Fruit fly (Drosophila melanogaster) whole organism, wandering third instar larva: Measurements from ENCODE around the gene kipf.

ENCODE experiments used
- Abd-B ChIP-seq: fragments of >200 bp; optimal IDR thresholded peaks from 2 replicates; lab custom pipeline; 2017; ENCODE audit warnings: missing biosample characterization, missing genetic modification characterization
- CG32264 ChIP-seq: fragments of 200-800 bp; sonication (Bioruptor generic); optimal IDR thresholded peaks from 2 replicates; lab custom pipeline; 2016; ENCODE audit warnings: missing biosample characterization, missing genetic modification characterization
- CG9705 ChIP-seq: fragments of 200-800 bp; sonication (Bioruptor generic); optimal IDR thresholded peaks from 2 replicates; lab custom pipeline; 2018; ENCODE audit warnings: missing biosample characterization, mild to moderate bottlenecking, missing genetic modification characterization
- CrebA ChIP-seq: fragments of 200-800 bp; sonication (Bioruptor generic); optimal IDR thresholded peaks from 2 replicates; lab custom pipeline; 2016; ENCODE audit warnings: missing biosample characterization, mild to moderate bottlenecking, missing genetic modification characterization, borderline replicate concordance
- Dfd ChIP-seq: fragments of >200 bp; optimal IDR thresholded peaks from 2 replicates; lab custom pipeline; 2017; ENCODE audit warnings: missing biosample characterization, missing genetic modification characterization
- HLH106 ChIP-seq: fragments of 200-800 bp; optimal IDR thresholded peaks from 3 replicates; lab custom pipeline; 2019; ENCODE audit warnings: missing biosample characterization, mild to moderate bottlenecking, missing genetic modification characterization, moderate library complexity
- Hnf4 ChIP-seq: fragments of 200-800 bp; sonication (Bioruptor generic); optimal IDR thresholded peaks from 2 replicates; lab custom pipeline; 2016; ENCODE audit warnings: missing biosample characterization, mild to moderate bottlenecking, missing genetic modification characterization
- Hr78 ChIP-seq: fragments of >200 bp; optimal IDR thresholded peaks from 2 replicates; lab custom pipeline; 2017; ENCODE audit warnings: missing biosample characterization, missing genetic modification characterization
- Hr83 ChIP-seq: fragments of 200-300 bp; sonication (Bioruptor generic); optimal IDR thresholded peaks from 2 replicates; lab custom pipeline; 2016; ENCODE audit warnings: missing biosample characterization, mild to moderate bottlenecking, missing genetic modification characterization, moderate library complexity; ENCODE audit not compliant: poor library complexity, severe bottlenecking
- Jra ChIP-seq: sonication (Bioruptor generic); optimal IDR thresholded peaks from 2 replicates; lab custom pipeline; 2016; ENCODE audit warnings: missing biosample characterization, missing genetic modification characterization
- Mio ChIP-seq: sonication (Bioruptor generic); optimal IDR thresholded peaks from 2 replicates; lab custom pipeline; 2016; ENCODE audit warnings: missing biosample characterization, missing genetic modification characterization
- Myc ChIP-seq: fragments of >200 bp; optimal IDR thresholded peaks from 2 replicates; lab custom pipeline; 2017
- OdsH ChIP-seq: fragments of 200-800 bp; sonication (Bioruptor generic); optimal IDR thresholded peaks from 2 replicates; lab custom pipeline; 2016; ENCODE audit warnings: missing biosample characterization, mild to moderate bottlenecking, missing genetic modification characterization
- Rel ChIP-seq, 2 experiments: fragments of 200-800 bp; sonication (Bioruptor generic) in 1 of 2; optimal IDR thresholded peaks; 2 replicates in 1 of 2; 3 replicates in 1 of 2; lab custom pipeline; 2016 to 2019; ENCODE audit warnings: mild to moderate bottlenecking in 2 of 2, missing biosample characterization in 2 of 2, missing genetic modification characterization in 2 of 2, moderate library complexity in 1 of 2
- Sp1 ChIP-seq: fragments of 200-800 bp; sonication (Bioruptor generic); optimal IDR thresholded peaks from 3 replicates; lab custom pipeline; 2019; ENCODE audit warnings: missing biosample characterization, mild to moderate bottlenecking, missing genetic modification characterization, moderate library complexity
- Vsx2 ChIP-seq: fragments of 200-300, 225-300 bp; sonication (Bioruptor generic); optimal IDR thresholded peaks from 2 replicates; lab custom pipeline; 2018; ENCODE audit warnings: missing biosample characterization, missing genetic modification characterization; ENCODE audit not compliant: partially characterized antibody
- br ChIP-seq: fragments of 200-800 bp; sonication (Bioruptor generic); optimal IDR thresholded peaks from 2 replicates; lab custom pipeline; 2016; ENCODE audit warnings: missing biosample characterization, missing genetic modification characterization
- dmrt93B ChIP-seq: fragments of 200-800 bp; sonication (Bioruptor generic); optimal IDR thresholded peaks from 2 replicates; lab custom pipeline; 2018; ENCODE audit warnings: missing biosample characterization, mild to moderate bottlenecking, missing genetic modification characterization
- dsf ChIP-seq: sonication (Bioruptor generic); optimal IDR thresholded peaks from 2 replicates; lab custom pipeline; 2016; ENCODE audit warnings: missing biosample characterization, missing genetic modification characterization, borderline replicate concordance
- ey ChIP-seq: fragments of 200-800 bp; sonication (Bioruptor generic); optimal IDR thresholded peaks from 2 replicates; lab custom pipeline; 2016; ENCODE audit warnings: missing biosample characterization, missing genetic modification characterization
- foxo ChIP-seq, 2 experiments: fragments of 200-800 bp; sonication (Bioruptor generic); optimal IDR thresholded peaks; 2 replicates in 1 of 2; 3 replicates in 1 of 2; lab custom pipeline; 2016 to 2017; ENCODE audit warnings: missing biosample characterization in 2 of 2, missing genetic modification characterization in 2 of 2
- fru ChIP-seq: fragments of 200-800 bp; sonication (Bioruptor generic); optimal IDR thresholded peaks from 3 replicates; lab custom pipeline; 2016; ENCODE audit warnings: missing biosample characterization, mild to moderate bottlenecking, missing genetic modification characterization
- h ChIP-seq: fragments of 200-800 bp; sonication (Bioruptor generic); optimal IDR thresholded peaks from 3 replicates; lab custom pipeline; 2016; ENCODE audit warnings: missing biosample characterization, mild to moderate bottlenecking, missing genetic modification characterization
- jim ChIP-seq: fragments of 175-275, 200-325 bp; sonication (Bioruptor generic); optimal IDR thresholded peaks from 2 replicates; lab custom pipeline; 2016; ENCODE audit warnings: missing biosample characterization, mild to moderate bottlenecking, missing genetic modification characterization
- lola ChIP-seq: fragments of >200 bp; optimal IDR thresholded peaks from 2 replicates; lab custom pipeline; 2017; ENCODE audit warnings: missing biosample characterization, missing genetic modification characterization
- pan ChIP-seq: fragments of >200 bp; optimal IDR thresholded peaks from 2 replicates; lab custom pipeline; 2017
- psq ChIP-seq: fragments of 200-800 bp; sonication (Bioruptor generic); optimal IDR thresholded peaks from 3 replicates; lab custom pipeline; 2017; ENCODE audit warnings: missing biosample characterization, mild to moderate bottlenecking, missing genetic modification characterization, moderate library complexity
- rgr ChIP-seq: fragments of 200-800 bp; sonication (Bioruptor generic); optimal IDR thresholded peaks from 3 replicates; lab custom pipeline; 2016; ENCODE audit warnings: missing biosample characterization, mild to moderate bottlenecking, missing genetic modification characterization
- sage ChIP-seq: fragments of 200-800 bp; sonication (Bioruptor generic); optimal IDR thresholded peaks from 2 replicates; lab custom pipeline; 2016; ENCODE audit warnings: missing biosample characterization, mild to moderate bottlenecking, missing genetic modification characterization
- sv ChIP-seq: fragments of 200-800 bp; sonication (Bioruptor generic); optimal IDR thresholded peaks from 3 replicates; lab custom pipeline; 2016; ENCODE audit warnings: missing biosample characterization, missing genetic modification characterization
- tai ChIP-seq: sonication (Bioruptor generic); optimal IDR thresholded peaks from 2 replicates; lab custom pipeline; 2016; ENCODE audit warnings: missing biosample characterization, missing genetic modification characterization
- usp ChIP-seq: fragments of >200 bp; optimal IDR thresholded peaks from 2 replicates; lab custom pipeline; 2017; ENCODE audit warnings: missing biosample characterization, missing genetic modification characterization
- woc ChIP-seq: sonication (Bioruptor generic); optimal IDR thresholded peaks from 2 replicates; lab custom pipeline; 2016; ENCODE audit warnings: missing biosample characterization, mild to moderate bottlenecking, missing genetic modification characterization

The kipf gene

DNA sequence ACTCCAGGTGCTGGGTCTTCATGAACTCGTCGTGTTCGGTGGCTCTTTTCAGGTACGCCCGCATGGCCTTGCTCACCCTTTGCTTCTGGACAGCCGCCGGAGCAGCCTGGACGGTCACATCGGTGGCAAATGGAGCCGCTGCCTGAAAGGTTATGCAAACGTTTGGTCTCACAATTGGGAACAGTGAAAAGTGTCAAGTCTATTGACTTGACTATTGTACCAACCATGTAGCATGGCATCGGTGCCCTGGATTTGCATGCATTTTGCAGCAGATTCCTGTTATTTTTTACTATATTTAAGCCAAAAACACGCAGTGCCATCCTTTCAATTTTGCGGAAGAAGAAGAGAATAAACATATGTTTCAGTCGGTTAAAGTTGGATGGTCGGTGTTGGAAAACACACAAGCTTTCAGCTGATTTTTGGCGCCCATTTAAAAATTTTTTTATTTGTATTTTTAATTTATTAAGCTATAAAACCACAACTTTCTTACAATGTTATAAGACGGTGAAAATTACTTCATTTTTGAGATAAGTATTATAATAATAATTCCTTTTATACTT lies 11.3 kb upstream of the kipf start, which contains the start of gene mRpS9:
TSS of gene mRpS9 (minus strand) at position 355 of the 560 bp plus-strand sequence.
- TF ChIP-seq Vsx2 (GFP tag; lab: Kevin White, UChicago): no peak
- no peak for TF ChIP-seq Abd-B
- TF ChIP-seq Jra: no peak
- no peak for TF ChIP-seq woc (GFP tag; lab: Kevin White, UChicago)
- TF ChIP-seq pan: no peak
- no peak for TF ChIP-seq Myc (lab: Kevin White, UChicago)
- TF ChIP-seq sv (GFP tag; lab: Kevin White, UChicago): no peak
- no peak for TF ChIP-seq jim (GFP tag; lab: Kevin White, UChicago)

DNA sequence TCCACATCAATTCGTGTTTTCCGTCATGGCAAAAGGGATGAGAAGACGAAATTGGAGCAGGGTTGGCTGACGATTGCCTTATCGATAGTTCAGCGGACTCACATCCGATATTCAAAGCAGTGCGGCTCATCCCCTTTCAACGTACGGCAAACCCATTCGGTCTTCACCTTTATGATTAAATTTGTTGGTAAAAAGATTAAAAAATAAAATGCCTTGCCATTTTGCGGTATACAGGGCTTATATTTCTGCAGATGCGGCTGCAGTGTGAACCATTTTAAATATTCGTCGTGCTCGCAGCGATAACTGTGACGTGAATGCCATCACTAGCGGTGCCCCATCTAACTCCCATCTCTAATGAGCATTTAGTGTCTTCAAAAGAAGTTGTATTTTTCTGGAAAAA lies 6.3 kb upstream of the kipf start, which contains the start of the genes Taf7 and EMC1:
TSS of gene Taf7 (plus strand) at position 23 of the 400 bp plus-strand sequence.
TSS of gene EMC1 (minus strand) at position 53 of the 400 bp plus-strand sequence.
- no peak for TF ChIP-seq HLH106 (tag; lab: Kevin White, UChicago)
- TF ChIP-seq dsf (GFP tag; lab: Kevin White, UChicago): no peak
- no peak for TF ChIP-seq br (GFP tag; lab: Kevin White, UChicago)
- TF ChIP-seq Jra: no peak
- no peak for TF ChIP-seq jim (GFP tag; lab: Kevin White, UChicago)
- no peak for TF ChIP-seq Dfd
- TF ChIP-seq OdsH (GFP tag; lab: Kevin White, UChicago): no peak
- TF ChIP-seq usp (GFP tag; lab: Kevin White, UChicago): no peak
- no peak for TF ChIP-seq foxo (GFP tag; optimal IDR thresholded peaks at IDR 0.05; lab: Kevin White, UChicago)
- no peak for TF ChIP-seq Mio (GFP tag; lab: Kevin White, UChicago)
- TF ChIP-seq lola: no peak
- TF ChIP-seq CG9705 (GFP tag; lab: Kevin White, UChicago): peak; percentile 25
- no peak for TF ChIP-seq fru
- TF ChIP-seq Hnf4: no peak
- peak; percentile 5 for TF ChIP-seq sv (GFP tag; lab: Kevin White, UChicago)
- peak; percentile 27 for TF ChIP-seq Myc (lab: Kevin White, UChicago)
- TF ChIP-seq CG32264 (GFP tag; lab: Kevin White, UChicago): no peak
- TF ChIP-seq rgr (GFP tag; lab: Kevin White, UChicago): no peak
- no peak for TF ChIP-seq CrebA (GFP tag; lab: Kevin White, UChicago)
- TF ChIP-seq psq: no peak
- TF ChIP-seq Rel (GFP tag; optimal IDR thresholded peaks at IDR 0.05; lab: Kevin White, UChicago): no peak
- no peak for TF ChIP-seq Rel (tag; optimal IDR thresholded peaks at IDR 0.05; lab: Kevin White, UChicago)
- no peak for TF ChIP-seq Hr78
- no peak for TF ChIP-seq tai (GFP tag; lab: Kevin White, UChicago)
- no peak for TF ChIP-seq Sp1 (GFP tag; lab: Kevin White, UChicago)
- TF ChIP-seq dmrt93B: no peak
- TF ChIP-seq h (GFP tag; lab: Kevin White, UChicago): no peak
- no peak for TF ChIP-seq Vsx2 (GFP tag; lab: Kevin White, UChicago)

DNA sequence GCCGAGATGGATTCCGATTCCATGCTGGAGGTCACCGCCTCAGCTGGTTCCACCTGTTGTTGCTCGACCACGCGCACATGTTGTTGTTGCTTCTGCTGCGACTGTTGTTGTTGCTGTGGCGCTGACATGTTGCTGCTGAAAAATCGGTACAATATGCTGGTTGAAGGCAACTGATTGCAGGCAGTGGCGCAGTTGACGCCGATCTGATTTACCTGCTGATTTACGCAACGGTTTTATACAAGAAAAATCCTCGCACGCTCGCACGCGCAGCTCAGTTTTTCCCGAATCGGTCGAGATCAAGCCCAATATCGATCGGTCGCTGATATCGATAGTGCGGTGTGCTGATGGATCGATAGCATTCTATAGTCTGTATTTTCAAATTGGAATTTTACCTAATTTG lies 2.2 kb upstream of the kipf start, which contains the start of gene Prat:
TSS of gene Prat (minus strand) at position 298 of the 400 bp plus-strand sequence.
- TF ChIP-seq sage (GFP tag; lab: Kevin White, UChicago): no peak
- peak; percentile 21 for TF ChIP-seq Myc (lab: Kevin White, UChicago)
- no peak for TF ChIP-seq Hr83 (GFP tag; lab: Kevin White, UChicago)

DNA sequence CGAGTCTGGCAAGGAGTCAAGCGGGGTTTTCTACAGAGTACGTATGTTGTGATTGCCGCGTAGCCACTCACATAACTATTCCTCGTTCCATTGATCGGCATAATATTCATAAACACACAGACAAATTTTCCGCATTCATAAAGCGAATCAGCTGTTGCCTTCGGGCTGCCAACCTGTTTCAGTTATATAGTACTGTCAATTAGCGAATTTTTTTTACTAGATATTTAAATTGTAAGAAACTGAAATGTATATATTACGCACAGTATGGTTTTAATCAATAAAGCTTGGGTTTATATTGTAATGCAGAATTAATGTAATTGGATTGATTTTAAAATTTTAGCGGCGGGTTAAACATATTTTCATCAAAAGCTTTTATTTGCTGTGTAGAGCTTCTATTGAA lies 512 bp upstream of the kipf start, which contains the start of gene Rfk:
TSS of gene Rfk (minus strand) at position 152 of the 400 bp plus-strand sequence.
- TF ChIP-seq jim (GFP tag; lab: Kevin White, UChicago) (no peak), rgr (GFP tag; lab: Kevin White, UChicago) (peak; percentile 64), pan (no peak), Dfd (no peak), Jra (no peak), HLH106 (tag; lab: Kevin White, UChicago) (peak; percentile 33), woc (GFP tag; lab: Kevin White, UChicago) (peak; percentile 44), ey (GFP tag; lab: Kevin White, UChicago) (peak; percentile 37), Sp1 (GFP tag; lab: Kevin White, UChicago) (no peak), dsf (GFP tag; lab: Kevin White, UChicago) (no peak), h (GFP tag; lab: Kevin White, UChicago) (no peak), tai (GFP tag; lab: Kevin White, UChicago) (no peak), psq (peak; percentile 31), Rel (GFP tag; optimal IDR thresholded peaks at IDR 0.05; lab: Kevin White, UChicago) (no peak), Rel (tag; optimal IDR thresholded peaks at IDR 0.05; lab: Kevin White, UChicago) (peak; percentile 5)
